Worm (Caenorhabditis elegans) whole organism, young adult: ENCODE measurements around the gene hex-1.

Source experiments
- B0261.1 ChIP-seq: sonication (generic microtip); optimal IDR thresholded peaks from 2 replicates; lab custom pipeline; 2016; ENCODE audit warnings: mild to moderate bottlenecking, missing genetic modification characterization, moderate library complexity, missing compliant biosample characterization
- B0336.3 ChIP-seq: fragments of 200-800 bp; sonication (Bioruptor generic); IDR thresholded peaks from 2 replicates; pipeline ENCODE4 v1.3.6; 2022; ENCODE audit warnings: missing genetic modification characterization, missing compliant biosample characterization
- C17E4.6 ChIP-seq: fragments of 200-800 bp; sonication (Bioruptor generic); IDR thresholded peaks from 2 replicates; pipeline ENCODE4 v1.3.6; 2022; ENCODE audit warnings: missing genetic modification reagents, missing genetic modification characterization, missing compliant biosample characterization
- F33H1.4 ChIP-seq: fragments of 200-800 bp; sonication (Bioruptor generic); IDR thresholded peaks from 2 replicates; pipeline ENCODE4 v1.3.6; 2022; ENCODE audit warnings: missing genetic modification reagents, missing genetic modification characterization, missing compliant biosample characterization
- F49E8.2 ChIP-seq: sonication (generic microtip); optimal IDR thresholded peaks from 3 replicates; lab custom pipeline; 2017; ENCODE audit warnings: missing genetic modification characterization, mild to moderate bottlenecking, missing compliant biosample characterization, antibody characterized with exemption, moderate library complexity; ENCODE audit not compliant: insufficient read depth
- F52B5.7 ChIP-seq: sonication (generic microtip); optimal IDR thresholded peaks from 2 replicates; lab custom pipeline; 2016; ENCODE audit warnings: mild to moderate bottlenecking, missing genetic modification characterization, missing compliant biosample characterization
- F55B11.4 ChIP-seq: sonication (generic microtip); optimal IDR thresholded peaks from 2 replicates; lab custom pipeline; 2016; ENCODE audit warnings: missing compliant biosample characterization, missing genetic modification characterization, borderline replicate concordance; ENCODE audit not compliant: insufficient read depth
- F57C9.4 ChIP-seq: sonication (generic microtip); optimal IDR thresholded peaks from 2 replicates; lab custom pipeline; 2017; ENCODE audit warnings: mild to moderate bottlenecking, missing genetic modification characterization, missing compliant biosample characterization
- K11D2.4 ChIP-seq: fragments of 200-800 bp; sonication (Bioruptor generic); IDR thresholded peaks from 2 replicates; pipeline ENCODE4 v1.3.6; 2022; ENCODE audit warnings: missing genetic modification reagents, missing genetic modification characterization, missing compliant biosample characterization
- T26A5.8 ChIP-seq: sonication (generic microtip); optimal IDR thresholded peaks from 2 replicates; lab custom pipeline; 2016; ENCODE audit warnings: missing genetic modification characterization, missing compliant biosample characterization
- Y56A3A.18 ChIP-seq: fragments of 200-800 bp; sonication (Bioruptor generic); IDR thresholded peaks from 2 replicates; pipeline ENCODE4 v1.3.6; 2022; ENCODE audit warnings: missing genetic modification reagents, missing genetic modification characterization, missing compliant biosample characterization
- Y79H2A.3 ChIP-seq: fragments of 200-800 bp; sonication (Bioruptor generic); conservative IDR thresholded peaks from 2 replicates; pipeline ENCODE4 v1.3.6; 2022; ENCODE audit warnings: missing genetic modification reagents, missing genetic modification characterization, missing compliant biosample characterization
- Y95B8A.8 ChIP-seq: fragments of 200-800 bp; sonication (Bioruptor generic); IDR thresholded peaks from 2 replicates; pipeline ENCODE4 v1.3.6; 2022; ENCODE audit warnings: missing genetic modification reagents, missing genetic modification characterization, missing compliant biosample characterization
- attf-5 ChIP-seq: fragments of 200-800 bp; sonication (Bioruptor generic); optimal IDR thresholded peaks from 2 replicates; lab custom pipeline; 2018; ENCODE audit warnings: mild to moderate bottlenecking, missing genetic modification characterization, missing compliant biosample characterization
- ccch-3 ChIP-seq: fragments of 200-800 bp; sonication (Bioruptor generic); optimal IDR thresholded peaks from 2 replicates; lab custom pipeline; 2018; ENCODE audit warnings: mild to moderate bottlenecking, missing genetic modification characterization, missing compliant biosample characterization
- ceh-40 ChIP-seq: fragments of 200-800 bp; sonication (Bioruptor generic); IDR thresholded peaks from 2 replicates; pipeline ENCODE4 v1.3.6; 2022; ENCODE audit warnings: missing genetic modification characterization, missing compliant biosample characterization
- ceh-58 ChIP-seq: fragments of 200-800 bp; sonication (Bioruptor generic); IDR thresholded peaks from 2 replicates; pipeline ENCODE4 v1.3.6; 2022; ENCODE audit warnings: missing genetic modification characterization, missing compliant biosample characterization
- egrh-3 ChIP-seq: fragments of 200-800 bp; sonication (Bioruptor generic); IDR thresholded peaks from 2 replicates; pipeline ENCODE4 v1.3.6; 2022; ENCODE audit warnings: missing genetic modification reagents, missing genetic modification characterization, missing compliant biosample characterization
- gei-17 ChIP-seq: fragments of 200-800 bp; sonication (Bioruptor generic); optimal IDR thresholded peaks from 2 replicates; lab custom pipeline; 2018; ENCODE audit warnings: mild to moderate bottlenecking, missing genetic modification characterization, missing compliant biosample characterization
- him-1 ChIP-seq: sonication (generic microtip); optimal IDR thresholded peaks from 2 replicates; lab custom pipeline; 2016; ENCODE audit warnings: missing genotype, missing genetic modification reagents, missing genetic modification characterization, missing compliant biosample characterization
- hlh-12 ChIP-seq: sonication (generic microtip); optimal IDR thresholded peaks from 2 replicates; lab custom pipeline; 2016; ENCODE audit warnings: missing genetic modification characterization, missing compliant biosample characterization
- let-607 ChIP-seq, 2 experiments: fragments of 200-800 bp in 1 of 2; sonication (Bioruptor generic) in 1 of 2; sonication (generic microtip) in 1 of 2; optimal IDR thresholded peaks; 2 replicates each; lab custom pipeline; 2016 to 2018; ENCODE audit warnings: mild to moderate bottlenecking in 2 of 2, missing compliant biosample characterization in 2 of 2, missing genetic modification characterization in 2 of 2, moderate library complexity in 2 of 2, missing genotype in 1 of 2
- lin-35 ChIP-seq, 3 experiments: fragments of 150-350 bp in 2 of 3; sonication (generic microtip) in 1 of 3; optimal IDR thresholded peaks; 2 replicates each; lab custom pipeline; 2014 to 2018; ENCODE audit warnings: missing biosample characterization in 3 of 3, missing genetic modification characterization in 3 of 3, missing genetic modification reagents in 3 of 3
- lin-54 ChIP-seq: fragments of 200-800 bp; sonication (Bioruptor generic); optimal IDR thresholded peaks from 2 replicates; lab custom pipeline; 2018; ENCODE audit warnings: mild to moderate bottlenecking, missing genetic modification characterization, missing compliant biosample characterization
- lir-1 ChIP-seq: fragments of 200-800 bp; sonication (Bioruptor generic); conservative IDR thresholded peaks from 2 replicates; pipeline ENCODE4 v1.3.6; 2022; ENCODE audit warnings: missing genetic modification reagents, missing genetic modification characterization, missing compliant biosample characterization
- lsy-27 ChIP-seq: sonication (generic microtip); optimal IDR thresholded peaks from 2 replicates; lab custom pipeline; 2017; ENCODE audit warnings: missing genetic modification characterization, mild to moderate bottlenecking, missing compliant biosample characterization, antibody characterized with exemption, missing genotype, borderline replicate concordance; ENCODE audit not compliant: insufficient read depth
- madf-10 ChIP-seq: sonication (generic microtip); optimal IDR thresholded peaks from 2 replicates; lab custom pipeline; 2016; ENCODE audit warnings: mild to moderate bottlenecking, missing genetic modification characterization, missing compliant biosample characterization
- madf-3 ChIP-seq: fragments of 200-800 bp; sonication (Bioruptor generic); IDR thresholded peaks from 2 replicates; pipeline ENCODE4 v1.3.6; 2022; ENCODE audit warnings: missing genetic modification reagents, missing genetic modification characterization, missing compliant biosample characterization
- madf-8 ChIP-seq: fragments of 200-800 bp; sonication (Bioruptor generic); conservative IDR thresholded peaks from 2 replicates; pipeline ENCODE4 v1.3.6; 2022; ENCODE audit warnings: missing genetic modification reagents, missing genetic modification characterization, missing compliant biosample characterization
- nhr-179 ChIP-seq: sonication (generic microtip); optimal IDR thresholded peaks from 2 replicates; lab custom pipeline; 2016; ENCODE audit warnings: mild to moderate bottlenecking, missing genetic modification characterization, missing compliant biosample characterization
- rcor-1 ChIP-seq: fragments of 200-800 bp; sonication (Bioruptor generic); IDR thresholded peaks from 2 replicates; pipeline ENCODE4 v1.3.6; 2022; ENCODE audit warnings: missing genetic modification reagents, missing genetic modification characterization, missing compliant biosample characterization
- rec-8 ChIP-seq, 2 experiments: sonication (generic microtip); optimal IDR thresholded peaks; 2 replicates each; lab custom pipeline; 2016; ENCODE audit warnings: mild to moderate bottlenecking in 2 of 2, missing genetic modification characterization in 2 of 2, missing genetic modification reagents in 2 of 2, missing genotype in 2 of 2, missing biosample characterization in 1 of 2, missing compliant biosample characterization in 1 of 2, moderate library complexity in 1 of 2
- repo-1 ChIP-seq: sonication (generic microtip); optimal IDR thresholded peaks from 2 replicates; lab custom pipeline; 2017; ENCODE audit warnings: mild to moderate bottlenecking, missing genetic modification characterization, missing compliant biosample characterization
- sea-2 ChIP-seq: fragments of 200-800 bp; sonication (Bioruptor generic); IDR thresholded peaks from 2 replicates; pipeline ENCODE4 v1.3.6; 2022; ENCODE audit warnings: missing genetic modification characterization, missing compliant biosample characterization
- snpc-1.3 ChIP-seq: sonication (generic microtip); optimal IDR thresholded peaks from 2 replicates; lab custom pipeline; 2017; ENCODE audit warnings: missing genetic modification characterization, mild to moderate bottlenecking, missing compliant biosample characterization, antibody characterized with exemption, moderate library complexity, missing genotype, missing genetic modification reagents; ENCODE audit not compliant: insufficient read depth
- snpc-3.4 ChIP-seq: sonication (generic microtip); optimal IDR thresholded peaks from 2 replicates; lab custom pipeline; 2017; ENCODE audit warnings: missing genetic modification characterization, mild to moderate bottlenecking, missing compliant biosample characterization, antibody characterized with exemption, moderate library complexity, missing genotype, missing genetic modification reagents
- tlf-1 ChIP-seq: fragments of 200-800 bp; sonication (Bioruptor generic); optimal IDR thresholded peaks from 2 replicates; lab custom pipeline; 2018; ENCODE audit warnings: mild to moderate bottlenecking, missing genetic modification characterization, missing compliant biosample characterization
- xnd-1 ChIP-seq: sonication (generic microtip); optimal IDR thresholded peaks from 2 replicates; lab custom pipeline; 2016; ENCODE audit warnings: missing genotype, missing genetic modification reagents, missing genetic modification characterization, missing compliant biosample characterization
- zim-3 ChIP-seq: sonication (generic microtip); optimal IDR thresholded peaks from 2 replicates; lab custom pipeline; 2017; ENCODE audit warnings: mild to moderate bottlenecking, missing genetic modification characterization, moderate library complexity, missing compliant biosample characterization
- ztf-18 ChIP-seq: sonication (generic microtip); optimal IDR thresholded peaks from 2 replicates; lab custom pipeline; 2016; ENCODE audit warnings: missing genotype, mild to moderate bottlenecking, missing genetic modification characterization, missing compliant biosample characterization
- ztf-25 ChIP-seq: fragments of 200-800 bp; sonication (Bioruptor generic); IDR thresholded peaks from 2 replicates; pipeline ENCODE4 v1.3.6; 2022; ENCODE audit warnings: missing genetic modification reagents, missing genetic modification characterization, missing compliant biosample characterization
- ztf-28 ChIP-seq: fragments of 200-800 bp; sonication (Bioruptor generic); IDR thresholded peaks from 2 replicates; pipeline ENCODE4 v1.3.6; 2022; ENCODE audit warnings: missing genetic modification reagents, missing genetic modification characterization, missing compliant biosample characterization
- ztf-6 ChIP-seq: fragments of 200-800 bp; sonication (Bioruptor generic); IDR thresholded peaks from 2 replicates; pipeline ENCODE4 v1.3.6; 2022; ENCODE audit warnings: missing genetic modification reagents, missing genetic modification characterization, missing compliant biosample characterization

The hex-1 gene

DNA sequence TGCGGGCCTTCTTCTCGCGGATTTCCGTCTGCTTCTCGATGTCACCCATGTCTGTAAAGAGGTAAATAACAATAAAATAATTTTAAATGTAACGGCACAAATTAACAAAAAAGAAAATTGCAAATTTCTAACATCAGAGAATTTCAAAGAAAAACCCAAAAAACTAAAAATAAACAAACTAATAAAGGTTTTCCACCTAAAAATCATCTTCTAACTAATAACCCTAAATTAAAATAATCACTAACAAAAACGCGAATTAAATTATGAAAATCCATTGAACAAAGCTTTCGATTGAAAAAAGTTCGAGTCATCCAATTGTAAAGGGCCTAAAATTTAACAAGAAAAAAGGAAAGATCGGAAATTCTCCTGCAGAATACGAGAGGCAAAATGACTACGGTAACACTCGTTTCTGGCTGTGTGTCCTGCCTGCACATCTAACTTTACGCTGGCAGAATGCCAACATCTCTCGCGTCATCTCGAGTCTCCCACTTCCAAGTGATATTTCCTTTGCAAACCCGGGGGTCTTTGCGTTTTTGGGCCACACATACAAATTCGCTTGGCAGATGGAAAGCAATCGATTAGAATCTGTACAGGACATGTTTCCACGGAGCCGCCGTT is 21.7 kb downstream of the hex-1 start, which contains the start of gene rpl-11.2 (continued):
- TF ChIP-seq lsy-27 (tag; lab: Kevin White, UChicago): no peak
- no peak for TF ChIP-seq rec-8 (tag; optimal IDR thresholded peaks at IDR 0.05; lab: Kevin White, UChicago)
- no peak for TF ChIP-seq zim-3 (tag; lab: Kevin White, UChicago)
- TF ChIP-seq Y56A3A.18 (GFP tag; lab: Robert Waterston, UW): no peak
- peak; percentile 91 for TF ChIP-seq F33H1.4 (GFP tag; lab: Robert Waterston, UW)
- peak; percentile 45 for TF ChIP-seq ztf-18 (tag; lab: Kevin White, UChicago)
- no peak for TF ChIP-seq sea-2
- no peak for TF ChIP-seq snpc-1.3
- peak; percentile 82 for TF ChIP-seq madf-10
- peak in 1 of 2 experiments; percentile 73 for TF ChIP-seq let-607 (tag; optimal IDR thresholded peaks at IDR 0.05; lab: Kevin White, UChicago)
- TF ChIP-seq him-1 (tag; lab: Kevin White, UChicago): no peak
- no peak for TF ChIP-seq ccch-3 (GFP tag; lab: Kevin White, UChicago)
- TF ChIP-seq F57C9.4 (tag; lab: Kevin White, UChicago): no peak
- no peak for TF ChIP-seq repo-1 (tag; lab: Kevin White, UChicago)
- TF ChIP-seq Y95B8A.8 (GFP tag; lab: Robert Waterston, UW): no peak
- TF ChIP-seq egrh-3 (GFP tag; lab: Robert Waterston, UW): no peak
- no peak for TF ChIP-seq ceh-58 (GFP tag; lab: Robert Waterston, UW)
- TF ChIP-seq ztf-28 (GFP tag; lab: Robert Waterston, UW): no peak
- TF ChIP-seq C17E4.6: no peak
- 0 out of 2 replicates have a peak, but pooled peaks have one; percentile 72 for TF ChIP-seq madf-3 (GFP tag; lab: Robert Waterston, UW)
- TF ChIP-seq ceh-40: no peak
- no peak for TF ChIP-seq ztf-25 (GFP tag; lab: Robert Waterston, UW)
- TF ChIP-seq lin-35 (GFP tag; optimal IDR thresholded peaks at IDR 0.05; lab: Kevin White, UChicago): peak in 1 of 3 experiments; percentile 88
- peak; percentile 82 for TF ChIP-seq attf-5 (GFP tag; lab: Kevin White, UChicago)
- peak; percentile 79 for TF ChIP-seq tlf-1 (GFP tag; lab: Kevin White, UChicago)
- TF ChIP-seq K11D2.4 (GFP tag; lab: Robert Waterston, UW): peak; percentile 89
- TF ChIP-seq ztf-6 (GFP tag; lab: Robert Waterston, UW): 0 out of 2 replicates have a peak, but pooled peaks have one; percentile 52
- no peak for TF ChIP-seq xnd-1 (tag; lab: Kevin White, UChicago)
- peak; percentile 66; the same call in 1 of the 2 replicates for TF ChIP-seq lir-1 (GFP tag; lab: Robert Waterston, UW)
- TF ChIP-seq B0261.1 (tag; lab: Kevin White, UChicago): peak; percentile 6
- TF ChIP-seq T26A5.8 (tag; lab: Kevin White, UChicago): no peak
- TF ChIP-seq nhr-179: no peak
- TF ChIP-seq Y79H2A.3 (GFP tag; lab: Robert Waterston, UW): no peak
- peak; percentile 63 for TF ChIP-seq lin-54 (GFP tag; lab: Kevin White, UChicago)
- TF ChIP-seq F55B11.4 (tag; lab: Kevin White, UChicago): no peak
- TF ChIP-seq hlh-12 (tag; lab: Kevin White, UChicago): no peak
- peak; percentile 64 for TF ChIP-seq gei-17
- TF ChIP-seq madf-8 (GFP tag; lab: Robert Waterston, UW): no peak
- TF ChIP-seq B0336.3: no peak; the same call in 1 of the 2 replicates
- no peak for TF ChIP-seq snpc-3.4
- no peak for TF ChIP-seq F49E8.2 (tag; lab: Kevin White, UChicago)
- TF ChIP-seq F52B5.7: no peak
- peak; percentile 80 for TF ChIP-seq rcor-1
